Fruit fly (Drosophila melanogaster) whole organism, wandering third instar larva: ENCODE measurements around the gene Gp93.

Experiments used
- Abd-B ChIP-seq: fragments of >200 bp; optimal IDR thresholded peaks from 2 replicates; lab custom pipeline; 2017; ENCODE audit warnings: missing biosample characterization, missing genetic modification characterization
- fru ChIP-seq: fragments of 200-800 bp; sonication (Bioruptor generic); optimal IDR thresholded peaks from 3 replicates; lab custom pipeline; 2016; ENCODE audit warnings: missing biosample characterization, mild to moderate bottlenecking, missing genetic modification characterization
- lola ChIP-seq: fragments of >200 bp; optimal IDR thresholded peaks from 2 replicates; lab custom pipeline; 2017; ENCODE audit warnings: missing biosample characterization, missing genetic modification characterization
- psq ChIP-seq: fragments of 200-800 bp; sonication (Bioruptor generic); optimal IDR thresholded peaks from 3 replicates; lab custom pipeline; 2017; ENCODE audit warnings: missing biosample characterization, mild to moderate bottlenecking, missing genetic modification characterization, moderate library complexity
- sv ChIP-seq: fragments of 200-800 bp; sonication (Bioruptor generic); optimal IDR thresholded peaks from 3 replicates; lab custom pipeline; 2016; ENCODE audit warnings: missing biosample characterization, missing genetic modification characterization
- usp ChIP-seq: fragments of >200 bp; optimal IDR thresholded peaks from 2 replicates; lab custom pipeline; 2017; ENCODE audit warnings: missing biosample characterization, missing genetic modification characterization

dm6 chr3R:27928984-27929924 is 19.3 kb upstream of the Gp93 start:
- TF ChIP-seq psq (GFP tag; lab: Kevin White, UChicago) = no peak
- no peak for TF ChIP-seq usp (GFP tag; lab: Kevin White, UChicago)
- TF ChIP-seq sv = no peak
- no peak for TF ChIP-seq Abd-B
- TF ChIP-seq fru (GFP tag; lab: Kevin White, UChicago) = no peak
- TF ChIP-seq lola = no peak
